Fruit fly (Drosophila melanogaster) S2 (cell line): Measurements from ENCODE around the gene dls.

Experiments
- CG8478 ChIP-seq: fragments of >200 bp; optimal IDR thresholded peaks from 2 replicates; lab custom pipeline; 2018
- CTCF ChIP-seq, 2 experiments: fragments of >200 bp; optimal IDR thresholded peaks; 2 replicates each; lab custom pipeline; 2018

DNA sequence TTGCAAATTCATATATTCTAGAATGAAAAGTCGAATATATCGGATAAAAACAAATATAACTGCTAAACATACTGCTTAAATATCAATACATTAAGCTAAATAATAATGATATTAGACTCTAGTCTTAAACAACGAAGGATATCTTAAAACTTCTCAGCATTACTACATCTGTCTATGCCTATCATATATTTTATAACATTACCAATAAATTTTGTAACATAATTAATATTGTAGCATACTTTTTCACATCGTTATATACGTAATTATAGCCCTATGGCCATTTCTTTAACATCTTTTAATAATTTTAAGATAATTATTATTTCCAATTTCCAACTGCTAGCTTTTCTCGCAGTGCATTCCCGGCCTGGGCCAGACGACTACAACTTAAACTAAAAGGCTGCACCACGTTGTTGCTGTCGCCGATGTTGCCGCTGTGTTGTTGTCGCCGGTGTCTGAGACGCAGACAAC, 28.3 kb upstream of the dls start:
- no peak for TF ChIP-seq CG8478
- no peak for TF ChIP-seq CTCF (optimal IDR thresholded peaks at IDR 0.05; lab: Kevin White, UChicago)
